Worm (Caenorhabditis elegans) whole organism, L4 larva: ENCODE results near the gene snb-7.

Experiments
- D1046.2 ChIP-seq: fragments of 200-800 bp; sonication (Bioruptor generic); IDR thresholded peaks from 2 replicates; pipeline ENCODE4 v1.3.6; 2022; ENCODE audit warnings: missing genetic modification characterization, missing compliant biosample characterization
- F10B5.3 ChIP-seq: sonication (generic microtip); optimal IDR thresholded peaks from 2 replicates; lab custom pipeline; 2016; ENCODE audit warnings: mild to moderate bottlenecking, missing genetic modification characterization, missing compliant biosample characterization
- T26A8.4 ChIP-seq: fragments of 200-800 bp; sonication (Bioruptor generic); IDR thresholded peaks from 2 replicates; pipeline ENCODE4 v1.3.6; 2022; ENCODE audit warnings: missing genetic modification characterization, missing compliant biosample characterization
- Y48G9A.11 ChIP-seq: fragments of 200-800 bp; sonication (Bioruptor generic); IDR thresholded peaks from 2 replicates; pipeline ENCODE4 v1.3.6; 2022; ENCODE audit warnings: missing genetic modification reagents, missing genetic modification characterization, missing compliant biosample characterization
- Y5F2A.4 ChIP-seq: fragments of 200-800 bp; sonication (Bioruptor generic); optimal IDR thresholded peaks from 2 replicates; lab custom pipeline; 2018; ENCODE audit warnings: mild to moderate bottlenecking, missing genetic modification characterization, missing compliant biosample characterization
- aly-2 ChIP-seq: sonication (generic microtip); optimal IDR thresholded peaks from 2 replicates; lab custom pipeline; 2018; ENCODE audit warnings: missing biosample characterization, missing genetic modification characterization
- attf-4 ChIP-seq: sonication (generic microtip); optimal IDR thresholded peaks from 3 replicates; lab custom pipeline; 2017; ENCODE audit warnings: missing biosample characterization, missing genetic modification characterization
- ceh-28 ChIP-seq: fragments of 150-350 bp; optimal IDR thresholded peaks from 2 replicates; lab custom pipeline; 2014; ENCODE audit warnings: missing biosample characterization, missing genetic modification reagents, missing genetic modification characterization
- ceh-32 ChIP-seq: sonication (generic microtip); optimal IDR thresholded peaks from 2 replicates; lab custom pipeline; 2016; ENCODE audit warnings: mild to moderate bottlenecking, missing genetic modification characterization, missing compliant biosample characterization; ENCODE audit not compliant: poor library complexity
- ceh-44 ChIP-seq: fragments of 200-800 bp; sonication (Bioruptor generic); IDR thresholded peaks from 2 replicates; pipeline ENCODE4 v1.3.6; 2022; ENCODE audit warnings: missing genetic modification reagents, missing genetic modification characterization, missing compliant biosample characterization
- ceh-62 ChIP-seq: sonication (generic microtip); optimal IDR thresholded peaks from 2 replicates; lab custom pipeline; 2017; ENCODE audit warnings: missing biosample characterization, missing genetic modification characterization
- cey-2 ChIP-seq: sonication (generic microtip); optimal IDR thresholded peaks from 3 replicates; lab custom pipeline; 2017; ENCODE audit warnings: missing genetic modification characterization, mild to moderate bottlenecking, missing compliant biosample characterization, antibody characterized with exemption, borderline replicate concordance; ENCODE audit not compliant: insufficient read depth
- daf-8 ChIP-seq: fragments of 200-800 bp; sonication (Bioruptor generic); IDR thresholded peaks from 2 replicates; pipeline ENCODE4 v1.3.6; 2022; ENCODE audit warnings: missing genetic modification characterization, missing compliant biosample characterization
- dmd-8 ChIP-seq: fragments of 200-800 bp; sonication (Bioruptor generic); IDR thresholded peaks from 2 replicates; pipeline ENCODE4 v1.3.6; 2022; ENCODE audit warnings: missing genetic modification characterization, missing compliant biosample characterization
- dmd-9 ChIP-seq: fragments of 200-800 bp; sonication (Bioruptor generic); IDR thresholded peaks from 2 replicates; pipeline ENCODE4 v1.3.6; 2022; ENCODE audit warnings: missing genetic modification reagents, missing genetic modification characterization, missing compliant biosample characterization
- dpl-1 ChIP-seq: fragments of 150-350 bp; optimal IDR thresholded peaks from 2 replicates; lab custom pipeline; 2014; ENCODE audit warnings: missing biosample characterization, missing genetic modification reagents, missing genetic modification characterization
- dve-1 ChIP-seq: sonication (generic microtip); optimal IDR thresholded peaks from 2 replicates; lab custom pipeline; 2017; ENCODE audit warnings: antibody characterized with exemption, mild to moderate bottlenecking, missing genetic modification characterization, missing compliant biosample characterization; ENCODE audit not compliant: insufficient read depth
- egl-27 ChIP-seq: sonication (generic microtip); optimal IDR thresholded peaks from 3 replicates; lab custom pipeline; 2017; ENCODE audit warnings: missing biosample characterization, missing genetic modification reagents, missing genetic modification characterization
- egl-43 ChIP-seq: fragments of 200-800 bp; sonication (Bioruptor generic); IDR thresholded peaks from 2 replicates; pipeline ENCODE4 v1.3.6; 2022; ENCODE audit warnings: missing genetic modification reagents, missing genetic modification characterization, missing compliant biosample characterization
- fkh-10 ChIP-seq: fragments of 150-350 bp; optimal IDR thresholded peaks from 2 replicates; lab custom pipeline; 2014; ENCODE audit warnings: missing biosample characterization, missing genetic modification reagents, missing genetic modification characterization
- gei-8 ChIP-seq: fragments of 200-800 bp; sonication (Bioruptor generic); optimal IDR thresholded peaks from 2 replicates; lab custom pipeline; 2018; ENCODE audit warnings: mild to moderate bottlenecking, missing genetic modification characterization, missing compliant biosample characterization
- lim-7 ChIP-seq: fragments of 200-800 bp; sonication (Bioruptor generic); IDR thresholded peaks from 2 replicates; pipeline ENCODE4 v1.3.6; 2022; ENCODE audit warnings: missing genetic modification characterization, missing compliant biosample characterization
- lin-13 ChIP-seq: fragments of 150-350 bp; optimal IDR thresholded peaks from 2 replicates; lab custom pipeline; 2014; ENCODE audit warnings: missing biosample characterization, missing genetic modification reagents, missing genetic modification characterization
- lin-15B ChIP-seq: fragments of 150-350 bp; sonication (generic microtip); optimal IDR thresholded peaks from 3 replicates; lab custom pipeline; 2014; ENCODE audit warnings: missing biosample characterization, missing genetic modification characterization
- lin-29 ChIP-seq: fragments of 200-800 bp; sonication (Bioruptor generic); IDR thresholded peaks from 2 replicates; pipeline ENCODE4 v1.3.6; 2022; ENCODE audit warnings: missing genetic modification reagents, missing genetic modification characterization, missing compliant biosample characterization
- lin-38 ChIP-seq: fragments of 200-800 bp; sonication (Bioruptor generic); IDR thresholded peaks from 2 replicates; pipeline ENCODE4 v1.3.6; 2022; ENCODE audit warnings: missing genetic modification reagents, missing genetic modification characterization, missing compliant biosample characterization
- lir-3 ChIP-seq: sonication (generic microtip); optimal IDR thresholded peaks from 2 replicates; lab custom pipeline; 2016; ENCODE audit warnings: mild to moderate bottlenecking, missing genetic modification characterization, missing compliant biosample characterization
- madf-5 ChIP-seq, 2 experiments: fragments of 200-800 bp; sonication (Bioruptor generic); IDR thresholded peaks; 2 replicates each; pipeline ENCODE4 v1.3.6; 2022; ENCODE audit warnings: missing compliant biosample characterization in 2 of 2, missing genetic modification characterization in 2 of 2
- mes-2 ChIP-seq: sonication (generic microtip); optimal IDR thresholded peaks from 2 replicates; lab custom pipeline; 2016; ENCODE audit warnings: missing genotype, mild to moderate bottlenecking, missing genetic modification characterization, missing compliant biosample characterization; ENCODE audit not compliant: poor library complexity, severe bottlenecking
- mxl-2 ChIP-seq: fragments of 200-800 bp; sonication (Bioruptor generic); conservative IDR thresholded peaks from 2 replicates; pipeline ENCODE4 v1.3.6; 2022; ENCODE audit warnings: missing genetic modification reagents, missing genetic modification characterization, missing compliant biosample characterization
- nhr-102 ChIP-seq: sonication (generic microtip); optimal IDR thresholded peaks from 2 replicates; lab custom pipeline; 2016; ENCODE audit warnings: mild to moderate bottlenecking, missing genetic modification characterization, moderate library complexity, missing compliant biosample characterization
- nhr-11 ChIP-seq: fragments of 150-350 bp; optimal IDR thresholded peaks from 2 replicates; lab custom pipeline; 2014; ENCODE audit warnings: missing biosample characterization, missing genetic modification characterization
- nhr-25 ChIP-seq: sonication (generic microtip); optimal IDR thresholded peaks from 2 replicates; lab custom pipeline; 2017; ENCODE audit warnings: missing genetic modification characterization, mild to moderate bottlenecking, missing compliant biosample characterization, antibody characterized with exemption, moderate library complexity, borderline replicate concordance; ENCODE audit not compliant: insufficient read depth
- nhr-41 ChIP-seq: fragments of 200-800 bp; sonication (Bioruptor generic); IDR thresholded peaks from 2 replicates; pipeline ENCODE4 v1.3.6; 2022; ENCODE audit warnings: missing genetic modification reagents, missing genetic modification characterization, missing compliant biosample characterization
- nhr-77 ChIP-seq: fragments of 150-350 bp; optimal IDR thresholded peaks from 2 replicates; lab custom pipeline; 2014; ENCODE audit warnings: missing biosample characterization, missing genetic modification characterization
- pha-4 ChIP-seq, 2 experiments: fragments of 150-350 bp in 1 of 2; fragments of 200-800 bp in 1 of 2; sonication (Bioruptor generic) in 1 of 2; IDR thresholded peaks in 1 of 2; optimal IDR thresholded peaks in 1 of 2; 2 replicates each; pipeline versions ENCODE4 v1.3.6 to Lab custom; 2014 to 2022; ENCODE audit warnings: missing genetic modification characterization in 2 of 2, missing genetic modification reagents in 2 of 2, missing biosample characterization in 1 of 2, missing compliant biosample characterization in 1 of 2
- pqm-1 ChIP-seq: sonication (generic microtip); optimal IDR thresholded peaks from 2 replicates; lab custom pipeline; 2017; ENCODE audit warnings: missing biosample characterization, missing genetic modification characterization
- saeg-2 ChIP-seq: fragments of 200-800 bp; sonication (Bioruptor generic); IDR thresholded peaks from 2 replicates; pipeline ENCODE4 v1.3.6; 2022; ENCODE audit warnings: missing genetic modification reagents, missing genetic modification characterization, missing compliant biosample characterization
- set-16 ChIP-seq: fragments of 200-800 bp; sonication (Bioruptor generic); IDR thresholded peaks from 2 replicates; pipeline ENCODE4 v1.3.6; 2022; ENCODE audit warnings: missing genetic modification reagents, missing genetic modification characterization, missing compliant biosample characterization
- spr-3 ChIP-seq: fragments of 200-800 bp; sonication (Bioruptor generic); optimal IDR thresholded peaks from 2 replicates; lab custom pipeline; 2018; ENCODE audit warnings: mild to moderate bottlenecking, missing genetic modification characterization, missing compliant biosample characterization
- unc-130 ChIP-seq: sonication (generic microtip); optimal IDR thresholded peaks from 2 replicates; lab custom pipeline; 2016; ENCODE audit warnings: missing genetic modification reagents, missing genetic modification characterization, missing compliant biosample characterization
- unc-39 ChIP-seq: sonication (generic microtip); optimal IDR thresholded peaks from 2 replicates; lab custom pipeline; 2017; ENCODE audit warnings: missing biosample characterization, missing genetic modification characterization
- zfp-2 ChIP-seq: sonication (generic microtip); optimal IDR thresholded peaks from 2 replicates; lab custom pipeline; 2016; ENCODE audit warnings: mild to moderate bottlenecking, missing genetic modification characterization, missing compliant biosample characterization

Gene snb-7

DNA sequence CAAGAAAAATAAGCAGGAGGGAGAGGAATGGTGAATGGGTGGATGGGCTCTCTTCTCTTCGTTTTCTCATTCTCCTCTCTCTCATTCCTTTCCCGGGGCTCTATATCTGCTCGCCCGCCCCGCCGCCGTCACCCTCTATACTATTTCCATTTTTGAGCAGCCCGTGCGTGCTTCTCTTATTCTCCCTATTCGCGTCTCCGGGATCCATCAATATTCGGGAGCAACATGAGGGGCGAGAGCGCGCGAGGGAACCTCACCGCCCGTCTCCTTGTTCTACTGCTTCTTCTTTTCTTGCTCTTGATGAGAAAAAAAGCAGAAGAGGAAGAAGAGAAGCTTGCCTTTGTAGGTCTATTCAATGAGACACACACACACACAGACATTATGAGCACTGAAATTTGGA, 23.5 kb downstream of the snb-7 start (continued):
- TF ChIP-seq unc-39 (tag; lab: Kevin White, UChicago) (no peak), set-16 (GFP tag; lab: Robert Waterston, UW) (peak; percentile 54; the same call in 1 of the 2 replicates), nhr-41 (GFP tag; lab: Robert Waterston, UW) (no peak), daf-8 (GFP tag; lab: Robert Waterston, UW) (no peak), pqm-1 (tag; lab: Kevin White, UChicago) (no peak), fkh-10 (GFP tag; lab: Kevin White, UChicago) (peak; percentile 34), pha-4 (GFP tag; IDR thresholded peaks at IDR 0.05; lab: Robert Waterston, UW) (no peak), pha-4 (tag; optimal IDR thresholded peaks at IDR 0.05; lab: Kevin White, UChicago) (no peak), cey-2 (no peak), attf-4 (no peak), nhr-77 (no peak), egl-43 (GFP tag; lab: Robert Waterston, UW) (no peak; the same call in 1 of the 2 replicates), dve-1 (no peak), F10B5.3 (no peak), lim-7 (GFP tag; lab: Robert Waterston, UW) (no peak), lin-38 (GFP tag; lab: Robert Waterston, UW) (no peak), dpl-1 (GFP tag; lab: Kevin White, UChicago) (no peak), aly-2 (tag; lab: Kevin White, UChicago) (no peak), mes-2 (tag; lab: Kevin White, UChicago) (peak; percentile 24), nhr-102 (no peak), mxl-2 (no peak), saeg-2 (GFP tag; lab: Robert Waterston, UW) (no peak), unc-130 (GFP tag; lab: Kevin White, UChicago) (no peak), zfp-2 (tag; lab: Kevin White, UChicago) (no peak), dmd-9 (GFP tag; lab: Robert Waterston, UW) (no peak), ceh-62 (tag; lab: Kevin White, UChicago) (no peak), madf-5 (GFP tag; IDR thresholded peaks at IDR 0.05; lab: Robert Waterston, UW) (no peak), nhr-11 (tag; lab: Kevin White, UChicago) (no peak), gei-8 (GFP tag; lab: Kevin White, UChicago) (no peak), lin-29 (GFP tag; lab: Robert Waterston, UW) (no peak), T26A8.4 (GFP tag; lab: Robert Waterston, UW) (no peak), lir-3 (no peak), lin-13 (no peak)
- TF ChIP-seq, all 104 proteins: peak for 12

DNA sequence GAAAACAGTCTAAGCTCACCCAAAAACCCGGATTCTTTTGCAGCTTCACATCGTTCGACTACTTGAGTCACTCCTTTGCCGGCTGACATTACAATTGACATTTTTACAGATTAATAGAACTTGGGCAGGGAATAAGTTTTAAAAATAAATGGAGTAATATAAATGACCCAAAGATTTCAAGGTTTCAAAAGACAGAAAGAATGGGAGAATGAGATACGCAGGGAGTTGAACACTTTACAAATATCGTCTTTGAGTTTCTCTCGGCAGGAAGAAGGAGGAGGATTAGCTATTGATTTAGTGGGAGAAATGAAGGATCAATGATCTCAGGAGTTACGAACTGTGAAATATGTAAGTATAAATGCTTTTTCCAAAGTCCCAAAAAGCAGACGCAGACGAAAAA, 25.3 kb downstream of the snb-7 start, which contains the start of gene K08E7.8:
Gene K08E7.8 (minus strand): TSS at position 101 of the 400 bp plus-strand sequence.
- no peak for TF ChIP-seq dmd-8 (GFP tag; lab: Robert Waterston, UW)
- no peak for TF ChIP-seq saeg-2 (GFP tag; lab: Robert Waterston, UW)
- no peak for TF ChIP-seq cey-2
- no peak for TF ChIP-seq ceh-32 (tag; lab: Kevin White, UChicago)
- TF ChIP-seq egl-27 (tag; lab: Kevin White, UChicago) = no peak
- no peak for TF ChIP-seq D1046.2 (GFP tag; lab: Robert Waterston, UW)
- no peak for TF ChIP-seq lin-15B (tag; lab: Kevin White, UChicago)
- TF ChIP-seq ceh-28 (tag; lab: Kevin White, UChicago) = no peak
- no peak for TF ChIP-seq Y5F2A.4 (GFP tag; lab: Kevin White, UChicago)
- TF ChIP-seq gei-8 (GFP tag; lab: Kevin White, UChicago) = no peak
- no peak for TF ChIP-seq spr-3 (GFP tag; lab: Kevin White, UChicago)
- no peak for TF ChIP-seq ceh-44
- TF ChIP-seq nhr-25 (tag; lab: Kevin White, UChicago) = no peak
- no peak for TF ChIP-seq Y48G9A.11 (GFP tag; lab: Robert Waterston, UW)
